Worm (Caenorhabditis elegans) whole organism, late embryonic: Measurements from ENCODE around the gene srlf-16.

ENCODE experiments used
- C08G9.2 ChIP-seq: sonication (generic microtip); optimal IDR thresholded peaks from 2 replicates; lab custom pipeline; 2016; ENCODE audit warnings: mild to moderate bottlenecking, missing genetic modification characterization, moderate library complexity, missing compliant biosample characterization
- fax-1 ChIP-seq: sonication (generic microtip); optimal IDR thresholded peaks from 2 replicates; lab custom pipeline; 2016; ENCODE audit warnings: missing genotype, missing genetic modification characterization, missing compliant biosample characterization
- unc-86 ChIP-seq: sonication (generic microtip); optimal IDR thresholded peaks from 2 replicates; lab custom pipeline; 2016; ENCODE audit warnings: missing genetic modification characterization, missing compliant biosample characterization

DNA sequence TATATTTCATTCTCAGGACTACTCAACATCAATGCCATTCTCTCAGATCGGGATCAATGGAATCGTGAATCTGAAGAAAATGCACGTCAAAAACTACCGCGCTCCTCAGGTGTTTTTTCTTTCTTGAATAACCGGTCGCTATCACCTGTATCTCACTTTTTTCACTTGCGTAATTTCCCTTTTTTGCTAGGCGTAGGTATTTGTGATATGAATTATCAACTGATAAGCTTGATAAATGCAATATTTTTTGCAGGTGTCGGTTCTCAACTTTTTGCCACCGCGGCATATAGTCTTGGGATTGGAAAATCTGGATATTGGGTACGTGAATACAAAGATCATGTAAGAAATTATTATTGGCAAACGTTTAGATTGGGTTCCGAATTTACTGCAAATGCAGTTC, 49.4 kb upstream of the srlf-16 start:
- TF ChIP-seq C08G9.2 (tag; lab: Kevin White, UChicago) (no peak), unc-86 (no peak), fax-1 (no peak)
